Worm (Caenorhabditis elegans) whole organism, mixed stage, embryonic: ENCODE measurements around the gene acer-1.
A peak's percentile ranks its signal among the peaks of the same experiment; 100 is the strongest.

ENCODE experiments used
- M03D4.4 ChIP-seq: sonication (generic microtip); optimal IDR thresholded peaks from 2 replicates; lab custom pipeline; 2017; ENCODE audit warnings: mild to moderate bottlenecking, missing genetic modification characterization, missing compliant biosample characterization
- bed-3 ChIP-seq: fragments of 200-800 bp; sonication (Bioruptor generic); optimal IDR thresholded peaks from 3 replicates; lab custom pipeline; 2018; ENCODE audit warnings: mild to moderate bottlenecking, missing genetic modification characterization, moderate library complexity, missing compliant biosample characterization
- blmp-1 ChIP-seq: fragments of 150-350 bp; optimal IDR thresholded peaks from 2 replicates; lab custom pipeline; 2014; ENCODE audit warnings: missing biosample characterization, missing genetic modification characterization
- ceh-39 ChIP-seq: fragments of 150-350 bp; optimal IDR thresholded peaks from 2 replicates; lab custom pipeline; 2014; ENCODE audit warnings: missing biosample characterization, missing genetic modification characterization
- ceh-43 ChIP-seq: fragments of 200-800 bp; sonication (Bioruptor generic); optimal IDR thresholded peaks from 2 replicates; lab custom pipeline; 2018; ENCODE audit warnings: mild to moderate bottlenecking, missing genetic modification characterization, moderate library complexity, missing compliant biosample characterization
- ceh-83 ChIP-seq: fragments of 200-800 bp; sonication (Bioruptor generic); optimal IDR thresholded peaks from 2 replicates; lab custom pipeline; 2018; ENCODE audit warnings: mild to moderate bottlenecking, missing genetic modification characterization, missing compliant biosample characterization
- ces-1 ChIP-seq: fragments of 150-350 bp; optimal IDR thresholded peaks from 2 replicates; lab custom pipeline; 2014; ENCODE audit warnings: missing biosample characterization, missing genetic modification reagents, missing genetic modification characterization
- cnd-1 ChIP-seq: fragments of 200-800 bp; sonication (Bioruptor generic); optimal IDR thresholded peaks from 2 replicates; lab custom pipeline; 2018; ENCODE audit warnings: mild to moderate bottlenecking, missing genetic modification characterization, missing compliant biosample characterization
- drap-1 ChIP-seq: fragments of 200-800 bp; sonication (Bioruptor generic); optimal IDR thresholded peaks from 3 replicates; lab custom pipeline; 2018; ENCODE audit warnings: mild to moderate bottlenecking, missing genetic modification characterization, missing compliant biosample characterization
- elt-1 ChIP-seq: sonication (generic microtip); optimal IDR thresholded peaks from 2 replicates; lab custom pipeline; 2017; ENCODE audit warnings: missing genetic modification characterization, mild to moderate bottlenecking, missing compliant biosample characterization, antibody characterized with exemption, moderate library complexity, borderline replicate concordance; ENCODE audit not compliant: insufficient read depth
- elt-3 ChIP-seq: fragments of 150-350 bp; optimal IDR thresholded peaks from 2 replicates; lab custom pipeline; 2014; ENCODE audit warnings: missing biosample characterization, missing genetic modification characterization
- flh-1 ChIP-seq: fragments of 200-800 bp; sonication (Bioruptor generic); optimal IDR thresholded peaks from 2 replicates; lab custom pipeline; 2018; ENCODE audit warnings: mild to moderate bottlenecking, missing genetic modification characterization, moderate library complexity, missing compliant biosample characterization
- hlh-1 ChIP-seq: fragments of 150-350 bp; optimal IDR thresholded peaks from 2 replicates; lab custom pipeline; 2014; ENCODE audit warnings: missing biosample characterization, missing genetic modification reagents, missing genetic modification characterization
- lin-13 ChIP-seq: fragments of 150-350 bp; optimal IDR thresholded peaks from 2 replicates; lab custom pipeline; 2014; ENCODE audit warnings: missing biosample characterization, missing genetic modification characterization
- lin-32 ChIP-seq: fragments of 200-800 bp; sonication (Bioruptor generic); optimal IDR thresholded peaks from 2 replicates; lab custom pipeline; 2018; ENCODE audit warnings: mild to moderate bottlenecking, missing genetic modification characterization, missing compliant biosample characterization
- lsy-2 ChIP-seq: fragments of 150-350 bp; optimal IDR thresholded peaks from 2 replicates; lab custom pipeline; 2014; ENCODE audit warnings: missing biosample characterization, missing genetic modification characterization
- mab-5 ChIP-seq: fragments of 150-350 bp; optimal IDR thresholded peaks from 2 replicates; lab custom pipeline; 2014; ENCODE audit warnings: missing biosample characterization, missing genetic modification characterization
- mep-1 ChIP-seq: fragments of 150-350 bp; optimal IDR thresholded peaks from 2 replicates; lab custom pipeline; 2017; ENCODE audit warnings: missing biosample characterization, missing genetic modification reagents, missing genetic modification characterization, inconsistent platforms
- mls-2 ChIP-seq: sonication (generic microtip); optimal IDR thresholded peaks from 2 replicates; lab custom pipeline; 2016; ENCODE audit warnings: mild to moderate bottlenecking, missing genetic modification characterization, moderate library complexity, missing compliant biosample characterization
- nhr-12 ChIP-seq: fragments of 150-350 bp; optimal IDR thresholded peaks from 2 replicates; lab custom pipeline; 2014; ENCODE audit warnings: missing biosample characterization, missing genetic modification characterization
- nhr-2 ChIP-seq: fragments of 150-350 bp; optimal IDR thresholded peaks from 2 replicates; lab custom pipeline; 2014; ENCODE audit warnings: missing biosample characterization, missing genetic modification characterization
- nhr-237 ChIP-seq: fragments of 150-350 bp; optimal IDR thresholded peaks from 2 replicates; lab custom pipeline; 2014; ENCODE audit warnings: missing biosample characterization, missing genetic modification characterization
- nhr-28 ChIP-seq: fragments of 150-350 bp; optimal IDR thresholded peaks from 2 replicates; lab custom pipeline; 2014; ENCODE audit warnings: missing biosample characterization, missing genetic modification characterization
- nhr-76 ChIP-seq: sonication (generic microtip); optimal IDR thresholded peaks from 2 replicates; lab custom pipeline; 2017; ENCODE audit warnings: missing biosample characterization, missing genetic modification characterization
- pha-4 ChIP-seq: fragments of 150-350 bp; optimal IDR thresholded peaks from 2 replicates; lab custom pipeline; 2018; ENCODE audit warnings: missing biosample characterization, missing genetic modification reagents, missing genetic modification characterization
- sem-2 ChIP-seq: fragments of 200-800 bp; sonication (Bioruptor generic); optimal IDR thresholded peaks from 2 replicates; lab custom pipeline; 2018; ENCODE audit warnings: mild to moderate bottlenecking, missing genetic modification characterization, missing compliant biosample characterization
- snpc-4 ChIP-seq: fragments of 150-350 bp; optimal IDR thresholded peaks from 2 replicates; lab custom pipeline; 2014; ENCODE audit warnings: missing biosample characterization, missing genetic modification characterization
- sptf-1 ChIP-seq: sonication (generic microtip); optimal IDR thresholded peaks from 2 replicates; lab custom pipeline; 2017; ENCODE audit warnings: mild to moderate bottlenecking, missing genetic modification characterization, moderate library complexity, missing compliant biosample characterization
- tbx-8 ChIP-seq: fragments of 200-800 bp; sonication (Bioruptor generic); optimal IDR thresholded peaks from 2 replicates; lab custom pipeline; 2018; ENCODE audit warnings: mild to moderate bottlenecking, missing genetic modification characterization, moderate library complexity, missing compliant biosample characterization
- unc-120 ChIP-seq: sonication (generic microtip); optimal IDR thresholded peaks from 2 replicates; lab custom pipeline; 2017; ENCODE audit warnings: missing genetic modification characterization, missing compliant biosample characterization; ENCODE audit not compliant: poor library complexity, severe bottlenecking
- unc-39 ChIP-seq: fragments of 150-350 bp; optimal IDR thresholded peaks from 2 replicates; lab custom pipeline; 2014; ENCODE audit warnings: missing biosample characterization, missing genetic modification characterization
- unc-62 ChIP-seq: fragments of 150-350 bp; optimal IDR thresholded peaks from 2 replicates; lab custom pipeline; 2014; ENCODE audit warnings: missing biosample characterization, missing genetic modification reagents, missing genetic modification characterization
- zip-8 ChIP-seq: fragments of 150-350 bp; optimal IDR thresholded peaks from 2 replicates; lab custom pipeline; 2014; ENCODE audit warnings: missing biosample characterization, missing genetic modification characterization
- ztf-11 ChIP-seq: fragments of 150-350 bp; optimal IDR thresholded peaks from 2 replicates; lab custom pipeline; 2014; ENCODE audit warnings: missing biosample characterization, missing genetic modification characterization

acer-1 gene

ce11 chrII:6844227-6845005 is 45.8 kb downstream of the acer-1 start (continued):
- TF ChIP-seq lin-13 (tag; lab: Kevin White, UChicago): no peak
- TF ChIP-seq nhr-237: peak; percentile 21
- TF ChIP-seq flh-1 (GFP tag; lab: Kevin White, UChicago): no peak
- no peak for TF ChIP-seq pha-4 (tag; lab: Kevin White, UChicago)
- TF ChIP-seq unc-39 (tag; lab: Kevin White, UChicago): no peak
- no peak for TF ChIP-seq nhr-76 (tag; lab: Kevin White, UChicago)
- TF ChIP-seq lin-32 (GFP tag; lab: Kevin White, UChicago): no peak
- TF ChIP-seq elt-1: no peak
- TF ChIP-seq ceh-83 (GFP tag; lab: Kevin White, UChicago): no peak
- no peak for TF ChIP-seq mab-5
- TF ChIP-seq, all 35 proteins: peak for 8

- TF ChIP-seq snpc-4 (tag; lab: Kevin White, UChicago) (no peak), mep-1 (tag; lab: Kevin White, UChicago) (no peak), nhr-237 (no peak), ces-1 (GFP tag; lab: Kevin White, UChicago) (no peak), cnd-1 (tag; lab: Kevin White, UChicago) (no peak), drap-1 (GFP tag; lab: Kevin White, UChicago) (peak; percentile 8)
- TF ChIP-seq, all 35 proteins: peak for 1
Measured at ce11 chrII:6843680-6844079, 46.5 kb downstream of the acer-1 start.

ce11 chrII:6843211-6843610 is 47.0 kb downstream of the acer-1 start:
- TF ChIP-seq hlh-1 (tag; lab: Kevin White, UChicago): peak; percentile 84
- TF ChIP-seq nhr-28 (tag; lab: Kevin White, UChicago): no peak

- peak; percentile 79 for TF ChIP-seq unc-120 (tag; lab: Kevin White, UChicago)
- TF ChIP-seq cnd-1 (tag; lab: Kevin White, UChicago): no peak
- TF ChIP-seq ces-1 (GFP tag; lab: Kevin White, UChicago): peak; percentile 38
- peak; percentile 81 for TF ChIP-seq elt-3 (tag; lab: Kevin White, UChicago)
- peak; percentile 94 for TF ChIP-seq elt-1
- peak; percentile 39 for TF ChIP-seq unc-62
- TF ChIP-seq lsy-2 (tag; lab: Kevin White, UChicago): no peak
Measured at ce11 chrII:6842651-6843118, 47.5 kb downstream of the acer-1 start.

- TF ChIP-seq M03D4.4: no peak
- TF ChIP-seq mls-2 (tag; lab: Kevin White, UChicago): no peak
- TF ChIP-seq bed-3: no peak
- no peak for TF ChIP-seq snpc-4 (tag; lab: Kevin White, UChicago)
- no peak for TF ChIP-seq blmp-1 (tag; lab: Kevin White, UChicago)
- TF ChIP-seq mep-1 (tag; lab: Kevin White, UChicago): no peak
- TF ChIP-seq nhr-12 (tag; lab: Kevin White, UChicago): no peak
- no peak for TF ChIP-seq lin-32 (GFP tag; lab: Kevin White, UChicago)
- TF ChIP-seq elt-3 (tag; lab: Kevin White, UChicago): no peak
- TF ChIP-seq unc-62: no peak
- no peak for TF ChIP-seq unc-120 (tag; lab: Kevin White, UChicago)
- no peak for TF ChIP-seq nhr-2 (tag; lab: Kevin White, UChicago)
- no peak for TF ChIP-seq elt-1
- no peak for TF ChIP-seq cnd-1 (tag; lab: Kevin White, UChicago)
- no peak for TF ChIP-seq nhr-76 (tag; lab: Kevin White, UChicago)
- no peak for TF ChIP-seq ceh-43 (GFP tag; lab: Kevin White, UChicago)
Measured at ce11 chrII:6842009-6842408, 48.2 kb downstream of the acer-1 start.

- TF ChIP-seq mep-1 (tag; lab: Kevin White, UChicago): no peak
- no peak for TF ChIP-seq ceh-83 (GFP tag; lab: Kevin White, UChicago)
- TF ChIP-seq unc-120 (tag; lab: Kevin White, UChicago): peak; percentile 72
- peak; percentile 44 for TF ChIP-seq mab-5
- TF ChIP-seq nhr-237: no peak
- no peak for TF ChIP-seq cnd-1 (tag; lab: Kevin White, UChicago)
- no peak for TF ChIP-seq nhr-12 (tag; lab: Kevin White, UChicago)
- no peak for TF ChIP-seq sem-2 (GFP tag; lab: Kevin White, UChicago)
- TF ChIP-seq unc-39 (tag; lab: Kevin White, UChicago): no peak
- no peak for TF ChIP-seq ces-1 (GFP tag; lab: Kevin White, UChicago)
- TF ChIP-seq blmp-1 (tag; lab: Kevin White, UChicago): no peak
- TF ChIP-seq sptf-1 (tag; lab: Kevin White, UChicago): peak; percentile 30
- TF ChIP-seq ceh-39 (tag; lab: Kevin White, UChicago): no peak
- peak; percentile 81 for TF ChIP-seq hlh-1 (tag; lab: Kevin White, UChicago)
- no peak for TF ChIP-seq elt-1
- no peak for TF ChIP-seq mls-2 (tag; lab: Kevin White, UChicago)
- no peak for TF ChIP-seq tbx-8
- TF ChIP-seq nhr-76 (tag; lab: Kevin White, UChicago): no peak
- TF ChIP-seq elt-3 (tag; lab: Kevin White, UChicago): no peak
- TF ChIP-seq ceh-43 (GFP tag; lab: Kevin White, UChicago): no peak
- TF ChIP-seq zip-8 (tag; lab: Kevin White, UChicago): no peak
- no peak for TF ChIP-seq lin-32 (GFP tag; lab: Kevin White, UChicago)
- no peak for TF ChIP-seq lsy-2 (tag; lab: Kevin White, UChicago)
- TF ChIP-seq nhr-2 (tag; lab: Kevin White, UChicago): no peak
- TF ChIP-seq lin-13 (tag; lab: Kevin White, UChicago): no peak
- TF ChIP-seq pha-4 (tag; lab: Kevin White, UChicago): no peak
- no peak for TF ChIP-seq M03D4.4
- TF ChIP-seq ztf-11 (tag; lab: Kevin White, UChicago): no peak
- no peak for TF ChIP-seq snpc-4 (tag; lab: Kevin White, UChicago)
Measured at ce11 chrII:6841102-6841501, 49.1 kb downstream of the acer-1 start.
